Worm (Caenorhabditis elegans) whole organism, L3 larva: ENCODE measurements around the gene cyp-34A2.

Experiments
- R02D3.7 ChIP-seq: fragments of 150-350 bp; optimal IDR thresholded peaks from 2 replicates; lab custom pipeline; 2014; ENCODE audit warnings: missing biosample characterization, missing genetic modification characterization
- ZK546.5 ChIP-seq: sonication (generic microtip); optimal IDR thresholded peaks from 2 replicates; lab custom pipeline; 2017; ENCODE audit warnings: missing biosample characterization, missing genetic modification characterization
- aly-2 ChIP-seq: fragments of 150-350 bp; optimal IDR thresholded peaks from 2 replicates; lab custom pipeline; 2014; ENCODE audit warnings: missing biosample characterization, missing genetic modification characterization
- ama-1 ChIP-seq: fragments of 150-350 bp; optimal IDR thresholded peaks from 2 replicates; lab custom pipeline; 2018
- ceh-16 ChIP-seq: sonication (generic microtip); optimal IDR thresholded peaks from 2 replicates; lab custom pipeline; 2017; ENCODE audit warnings: missing biosample characterization, missing genetic modification characterization
- ceh-28 ChIP-seq: fragments of 150-350 bp; optimal IDR thresholded peaks from 2 replicates; lab custom pipeline; 2014; ENCODE audit warnings: missing biosample characterization, missing genetic modification reagents, missing genetic modification characterization
- ceh-82 ChIP-seq: fragments of 150-350 bp; optimal IDR thresholded peaks from 2 replicates; lab custom pipeline; 2014; ENCODE audit warnings: missing biosample characterization, missing genetic modification characterization
- daf-12 ChIP-seq: fragments of 150-350 bp; optimal IDR thresholded peaks from 2 replicates; lab custom pipeline; 2014; ENCODE audit warnings: missing biosample characterization, missing genetic modification reagents, missing genetic modification characterization
- egl-27 ChIP-seq: sonication (generic microtip); optimal IDR thresholded peaks from 4 replicates; lab custom pipeline; 2017; ENCODE audit warnings: missing biosample characterization, missing genetic modification reagents, missing genetic modification characterization
- elt-1 ChIP-seq: fragments of 150-350 bp; optimal IDR thresholded peaks from 2 replicates; lab custom pipeline; 2014; ENCODE audit warnings: missing biosample characterization, missing genetic modification characterization
- elt-2 ChIP-seq: sonication (generic microtip); optimal IDR thresholded peaks from 2 replicates; lab custom pipeline; 2016; ENCODE audit warnings: missing genetic modification reagents, mild to moderate bottlenecking, missing genetic modification characterization, missing compliant biosample characterization
- elt-3 ChIP-seq, 3 experiments: fragments of 150-350 bp in 1 of 3; sonication (generic microtip) in 2 of 3; optimal IDR thresholded peaks; 2 replicates in 2 of 3; 4 replicates in 1 of 3; lab custom pipeline; 2014 to 2017; ENCODE audit warnings: missing biosample characterization in 3 of 3, missing genetic modification characterization in 3 of 3
- eor-1 ChIP-seq, 2 experiments: fragments of 150-350 bp; optimal IDR thresholded peaks; 2 replicates each; lab custom pipeline; 2014 to 2018; ENCODE audit warnings: missing biosample characterization in 2 of 2, missing genetic modification characterization in 2 of 2
- fkh-10 ChIP-seq: sonication (generic microtip); optimal IDR thresholded peaks from 2 replicates; lab custom pipeline; 2017; ENCODE audit warnings: missing biosample characterization, missing genetic modification reagents, missing genetic modification characterization
- fkh-2 ChIP-seq: fragments of 150-350 bp; optimal IDR thresholded peaks from 2 replicates; lab custom pipeline; 2014; ENCODE audit warnings: missing biosample characterization, missing genetic modification reagents, missing genetic modification characterization
- fos-1 ChIP-seq: fragments of 150-350 bp; optimal IDR thresholded peaks from 2 replicates; lab custom pipeline; 2014; ENCODE audit warnings: missing biosample characterization, missing genetic modification characterization
- hmg-11 ChIP-seq: sonication (generic microtip); optimal IDR thresholded peaks from 2 replicates; lab custom pipeline; 2016; ENCODE audit warnings: missing genetic modification characterization, missing compliant biosample characterization
- jun-1 ChIP-seq: fragments of 150-350 bp; optimal IDR thresholded peaks from 2 replicates; lab custom pipeline; 2014; ENCODE audit warnings: missing biosample characterization, missing genetic modification reagents, missing genetic modification characterization
- lin-39 ChIP-seq: fragments of 150-350 bp; optimal IDR thresholded peaks from 2 replicates; lab custom pipeline; 2018; ENCODE audit warnings: missing biosample characterization, missing genetic modification reagents, missing genetic modification characterization
- lsy-12 ChIP-seq: sonication (generic microtip); optimal IDR thresholded peaks from 2 replicates; lab custom pipeline; 2016; ENCODE audit warnings: mild to moderate bottlenecking, missing genetic modification characterization, missing compliant biosample characterization
- mdl-1 ChIP-seq: fragments of 150-350 bp; optimal IDR thresholded peaks from 2 replicates; lab custom pipeline; 2014; ENCODE audit warnings: missing biosample characterization, missing genetic modification characterization
- mml-1 ChIP-seq: fragments of 150-350 bp; sonication (generic microtip); optimal IDR thresholded peaks from 3 replicates; lab custom pipeline; 2014; ENCODE audit warnings: missing biosample characterization, missing genetic modification characterization
- nhr-11 ChIP-seq: fragments of 150-350 bp; optimal IDR thresholded peaks from 2 replicates; lab custom pipeline; 2014; ENCODE audit warnings: missing biosample characterization, missing genetic modification characterization
- nhr-12 ChIP-seq: fragments of 150-350 bp; optimal IDR thresholded peaks from 2 replicates; lab custom pipeline; 2014; ENCODE audit warnings: missing biosample characterization, missing genetic modification characterization
- nhr-23 ChIP-seq: fragments of 150-350 bp; optimal IDR thresholded peaks from 2 replicates; lab custom pipeline; 2014; ENCODE audit warnings: missing biosample characterization, missing genetic modification reagents, missing genetic modification characterization
- nhr-237 ChIP-seq: fragments of 150-350 bp; optimal IDR thresholded peaks from 2 replicates; lab custom pipeline; 2014; ENCODE audit warnings: missing biosample characterization, missing genetic modification characterization
- nhr-25 ChIP-seq: sonication (generic microtip); optimal IDR thresholded peaks from 2 replicates; lab custom pipeline; 2017; ENCODE audit warnings: missing biosample characterization, missing genetic modification characterization
- nhr-28 ChIP-seq: fragments of 150-350 bp; optimal IDR thresholded peaks from 2 replicates; lab custom pipeline; 2014; ENCODE audit warnings: missing biosample characterization, missing genetic modification characterization
- nhr-43 ChIP-seq: sonication (generic microtip); optimal IDR thresholded peaks from 2 replicates; lab custom pipeline; 2016; ENCODE audit warnings: mild to moderate bottlenecking, missing genetic modification characterization, missing compliant biosample characterization; ENCODE audit not compliant: poor library complexity, severe bottlenecking
- nhr-67 ChIP-seq: fragments of 150-350 bp; optimal IDR thresholded peaks from 2 replicates; lab custom pipeline; 2014; ENCODE audit warnings: missing biosample characterization, missing genetic modification characterization
- nhr-76 ChIP-seq: fragments of 150-350 bp; sonication (generic microtip); optimal IDR thresholded peaks from 5 replicates; lab custom pipeline; 2014; ENCODE audit warnings: missing biosample characterization, missing genetic modification characterization
- nhr-77 ChIP-seq: fragments of 150-350 bp; optimal IDR thresholded peaks from 2 replicates; lab custom pipeline; 2014; ENCODE audit warnings: missing biosample characterization, missing genetic modification characterization
- pha-4 ChIP-seq: fragments of 150-350 bp; optimal IDR thresholded peaks from 2 replicates; lab custom pipeline; 2014; ENCODE audit warnings: missing biosample characterization, missing genetic modification reagents, missing genetic modification characterization
- pqm-1 ChIP-seq: fragments of 150-350 bp; optimal IDR thresholded peaks from 2 replicates; lab custom pipeline; 2017; ENCODE audit warnings: missing biosample characterization, missing genetic modification characterization, inconsistent platforms
- sea-2 ChIP-seq: fragments of 150-350 bp; sonication (generic microtip); optimal IDR thresholded peaks from 4 replicates; lab custom pipeline; 2014; ENCODE audit warnings: missing biosample characterization, missing genetic modification reagents, missing genetic modification characterization
- skn-1 ChIP-seq: fragments of 150-350 bp; optimal IDR thresholded peaks from 2 replicates; lab custom pipeline; 2014; ENCODE audit warnings: missing biosample characterization, missing genetic modification characterization
- tbx-2 ChIP-seq: sonication (generic microtip); optimal IDR thresholded peaks from 2 replicates; lab custom pipeline; 2016; ENCODE audit warnings: mild to moderate bottlenecking, missing genetic modification characterization, missing compliant biosample characterization
- unc-39 ChIP-seq: sonication (generic microtip); optimal IDR thresholded peaks from 4 replicates; lab custom pipeline; 2017; ENCODE audit warnings: missing biosample characterization, missing genetic modification characterization
- unc-62 ChIP-seq: fragments of 150-350 bp; sonication (generic microtip); optimal IDR thresholded peaks from 4 replicates; lab custom pipeline; 2014; ENCODE audit warnings: missing biosample characterization, missing genetic modification reagents, missing genetic modification characterization
- zag-1 ChIP-seq: fragments of 150-350 bp; optimal IDR thresholded peaks from 2 replicates; lab custom pipeline; 2014; ENCODE audit warnings: missing biosample characterization, missing genetic modification characterization
- ztf-4 ChIP-seq: fragments of 150-350 bp; optimal IDR thresholded peaks from 2 replicates; lab custom pipeline; 2014; ENCODE audit warnings: missing biosample characterization, missing genetic modification characterization

Gene cyp-34A2

ce11 chrV:15298597-15298996 is 7.7 kb upstream of the cyp-34A2 start, which contains the start of gene cpr-3:
Gene cpr-3 (minus strand): TSS chrV:15298700.
- TF ChIP-seq elt-2 (tag; lab: Kevin White, UChicago) = peak; percentile 99
- TF ChIP-seq lsy-12 (tag; lab: Kevin White, UChicago) = no peak
- TF ChIP-seq egl-27 (tag; lab: Kevin White, UChicago) = no peak
- no peak for TF ChIP-seq lin-39 (tag; lab: Kevin White, UChicago)
- no peak for TF ChIP-seq zag-1 (tag; lab: Kevin White, UChicago)
- TF ChIP-seq mml-1 (tag; lab: Kevin White, UChicago) = no peak
- peak; percentile 94 for TF ChIP-seq jun-1
- no peak for TF ChIP-seq fkh-2 (tag; lab: Kevin White, UChicago)
- no peak for TF ChIP-seq ama-1 (lab: Kevin White, UChicago)
- no peak for TF ChIP-seq sea-2
- TF ChIP-seq nhr-11 (tag; lab: Kevin White, UChicago) = no peak
- no peak for TF ChIP-seq ceh-82
- peak; percentile 65 for TF ChIP-seq pha-4 (tag; lab: Kevin White, UChicago)
- TF ChIP-seq nhr-43 (tag; lab: Kevin White, UChicago) = no peak
- TF ChIP-seq unc-62 = no peak
- no peak for TF ChIP-seq ceh-16
- TF ChIP-seq nhr-23 (tag; lab: Kevin White, UChicago) = no peak
- TF ChIP-seq daf-12 (tag; lab: Kevin White, UChicago) = no peak
- no peak for TF ChIP-seq ztf-4 (tag; lab: Kevin White, UChicago)
- TF ChIP-seq R02D3.7 = no peak
- no peak for TF ChIP-seq tbx-2 (tag; lab: Kevin White, UChicago)
- TF ChIP-seq pqm-1 (tag; lab: Kevin White, UChicago) = peak; percentile 99
- no peak for TF ChIP-seq mdl-1 (tag; lab: Kevin White, UChicago)
- peak; percentile 52 for TF ChIP-seq fos-1 (tag; lab: Kevin White, UChicago)
- no peak for TF ChIP-seq elt-3 (tag; optimal IDR thresholded peaks at IDR 0.05; lab: Kevin White, UChicago)
- no peak for TF ChIP-seq nhr-67 (tag; lab: Kevin White, UChicago)
- no peak for TF ChIP-seq nhr-76
- TF ChIP-seq fkh-10 (GFP tag; lab: Kevin White, UChicago) = no peak
- no peak for TF ChIP-seq nhr-77 (tag; lab: Kevin White, UChicago)
- TF ChIP-seq unc-39 (tag; lab: Kevin White, UChicago) = no peak
- TF ChIP-seq elt-1 (tag; lab: Kevin White, UChicago) = no peak
- TF ChIP-seq skn-1 (tag; lab: Kevin White, UChicago) = peak; percentile 81
- TF ChIP-seq eor-1 (tag; optimal IDR thresholded peaks at IDR 0.05; lab: Kevin White, UChicago) = no peak
- no peak for TF ChIP-seq nhr-28 (tag; lab: Kevin White, UChicago)
- no peak for TF ChIP-seq aly-2 (tag; lab: Kevin White, UChicago)
- TF ChIP-seq ceh-28 (tag; lab: Kevin White, UChicago) = no peak

ce11 chrV:15293865-15294264 is 3.0 kb upstream of the cyp-34A2 start, which contains the start of gene str-96:
Gene str-96 (minus strand): TSS chrV:15293965.
- TF ChIP-seq R02D3.7 = no peak
- no peak for TF ChIP-seq hmg-11 (tag; lab: Kevin White, UChicago)
- no peak for TF ChIP-seq fos-1 (tag; lab: Kevin White, UChicago)
- TF ChIP-seq elt-1 (tag; lab: Kevin White, UChicago) = no peak
- no peak for TF ChIP-seq unc-62
- TF ChIP-seq nhr-43 (tag; lab: Kevin White, UChicago) = no peak
- no peak for TF ChIP-seq ceh-82

DNA sequence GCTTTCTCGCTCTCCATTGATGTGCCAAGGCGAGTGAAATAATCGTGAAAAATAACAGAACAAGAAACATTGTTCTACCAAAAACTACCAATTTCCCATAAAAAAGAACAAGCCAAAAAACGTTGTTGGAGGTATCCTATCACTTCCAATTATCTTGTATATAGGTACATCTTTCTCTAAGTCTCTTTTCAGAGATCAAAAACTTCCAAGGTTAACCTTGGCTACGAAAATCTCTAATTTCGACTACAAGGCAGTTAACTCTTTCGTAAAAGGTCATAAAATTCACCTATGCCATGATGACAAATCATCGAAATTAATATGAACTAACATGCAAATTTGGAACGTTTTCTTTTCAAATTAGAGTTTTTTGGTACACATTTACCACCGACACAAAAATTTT is 3.0 kb downstream of the cyp-34A2 start, which contains the start of gene cyp-34A1:
cyp-34A1 (minus strand) TSS at position 101 of the 400 bp plus-strand sequence.
- peak; percentile 19 for TF ChIP-seq nhr-25 (tag; lab: Kevin White, UChicago)
- TF ChIP-seq fos-1 (tag; lab: Kevin White, UChicago) = no peak
- no peak for TF ChIP-seq sea-2
- TF ChIP-seq ceh-82 = no peak
- TF ChIP-seq, all 47 proteins: peak for 1

- no peak for TF ChIP-seq fkh-10 (GFP tag; lab: Kevin White, UChicago)
- peak; percentile 74 for TF ChIP-seq nhr-25 (tag; lab: Kevin White, UChicago)
- no peak for TF ChIP-seq ZK546.5 (tag; lab: Kevin White, UChicago)
- TF ChIP-seq nhr-12 = no peak
- TF ChIP-seq sea-2 = no peak
- TF ChIP-seq mdl-1 (tag; lab: Kevin White, UChicago) = no peak
- TF ChIP-seq nhr-237 (tag; lab: Kevin White, UChicago) = no peak
Observed at ce11 chrV:15285984-15286383, 4.9 kb downstream of the cyp-34A2 start.
